Fruit fly (Drosophila melanogaster): ENCODE measurements around the gene Ost48.

Ost48 gene

DNA sequence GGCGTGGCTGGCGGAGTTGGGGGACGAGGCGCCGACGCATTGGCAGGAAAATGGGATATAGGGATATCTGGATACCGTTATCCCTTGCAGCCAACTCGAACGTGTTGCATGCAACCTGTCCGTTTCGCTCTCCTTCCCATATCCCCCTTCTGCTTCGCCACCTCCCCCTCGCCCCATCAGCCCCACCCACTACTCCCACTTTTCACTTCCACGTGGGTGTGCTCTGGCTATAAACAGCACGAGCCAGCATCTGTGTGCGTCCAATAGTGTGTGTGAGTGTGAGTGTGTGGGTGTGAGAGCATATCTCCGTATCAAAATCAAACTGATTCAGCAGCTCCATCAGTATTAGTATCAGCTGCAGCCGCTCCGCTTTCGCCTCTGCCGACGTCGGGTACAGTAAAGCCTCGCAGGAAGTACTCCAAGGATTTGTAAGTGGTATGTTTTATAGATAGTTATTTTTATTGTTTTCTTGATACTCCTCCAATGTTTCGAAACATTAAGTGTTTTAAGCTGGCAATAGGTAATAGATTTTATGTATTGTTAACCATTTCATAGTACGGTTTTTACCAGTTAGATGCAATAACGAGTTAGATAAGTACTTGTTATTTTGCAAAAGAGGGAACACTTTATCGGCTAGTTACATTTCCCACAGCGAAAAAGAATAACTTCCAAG is 39.2 kb downstream of the Ost48 start (continued):
- TF ChIP-seq CG30403 (GFP tag; optimal IDR thresholded peaks at IDR 0.05) (no peak), trem (tag; optimal IDR thresholded peaks at IDR 0.05) (peak; percentile 29), Sry-δ (GFP tag; optimal IDR thresholded peaks at IDR 0.05) (peak; percentile 2), MESR4 (GFP tag; optimal IDR thresholded peaks at IDR 0.05) (no peak), CG6254 (GFP tag; optimal IDR thresholded peaks at IDR 0.05) (no peak), sens (GFP tag) (peak; percentile 90), Meics (GFP tag; optimal IDR thresholded peaks at IDR 0.05) (peak; percentile 31), CG1024 (GFP tag; IDR thresholded peaks at IDR 0.05) (no peak), CG14965 (GFP tag; optimal IDR thresholded peaks at IDR 0.05; ENCODE audit: borderline replicate concordance) (no peak), da (GFP tag; optimal IDR thresholded peaks at IDR 0.05) (no peak), usp (GFP tag; optimal IDR thresholded peaks at IDR 0.05) (no peak), CG10462 (GFP tag; optimal IDR thresholded peaks at IDR 0.05) (no peak), CG3847 (GFP tag; IDR thresholded peaks at IDR 0.05) (no peak), grn (GFP tag; optimal IDR thresholded peaks at IDR 0.05) (no peak), Dbx (GFP tag; IDR thresholded peaks at IDR 0.05) (no peak), hbn (GFP tag; IDR thresholded peaks at IDR 0.05; ENCODE audit: partially characterized antibody) (no peak), CG17912 (GFP tag; optimal IDR thresholded peaks at IDR 0.05) (no peak), CG13424 (tag; optimal IDR thresholded peaks at IDR 0.05) (peak; percentile 37), ac (GFP tag; optimal IDR thresholded peaks at IDR 0.05) (no peak), slbo (GFP tag; IDR thresholded peaks at IDR 0.05) (no peak), CG16813 (GFP tag; IDR thresholded peaks at IDR 0.05; ENCODE audit: partially characterized antibody) (no peak), CG16779 (GFP tag; IDR thresholded peaks at IDR 0.05) (no peak), zen (tag; optimal IDR thresholded peaks at IDR 0.05) (no peak), NK7.1 (GFP tag; optimal IDR thresholded peaks at IDR 0.05) (peak; percentile 20), oc (tag; optimal IDR thresholded peaks at IDR 0.05) (no peak), Lpt (GFP tag; optimal IDR thresholded peaks at IDR 0.05) (no peak), CG7556 (GFP tag; optimal IDR thresholded peaks at IDR 0.05) (no peak), HLH4C (GFP tag; IDR thresholded peaks at IDR 0.05; ENCODE audit: partially characterized antibody) (no peak), Rfx (GFP tag; IDR thresholded peaks at IDR 0.05) (0 out of 2 replicates have a peak, but pooled peaks have one; percentile 15), CG3281 (GFP tag; optimal IDR thresholded peaks at IDR 0.05) (peak; percentile 57), aop (GFP tag; IDR thresholded peaks at IDR 0.05) (no peak), dati (GFP tag; IDR thresholded peaks at IDR 0.05) (no peak), CG9437 (GFP tag; optimal IDR thresholded peaks at IDR 0.05) (no peak), CG4617 (GFP tag; optimal IDR thresholded peaks at IDR 0.05; ENCODE audit: borderline replicate concordance) (no peak), inv (GFP tag; IDR thresholded peaks at IDR 0.05; ENCODE audit: partially characterized antibody) (no peak), Oaz (GFP tag; IDR thresholded peaks at IDR 0.05) (no peak), mirr (GFP tag; optimal IDR thresholded peaks at IDR 0.05) (no peak), Hey (tag; optimal IDR thresholded peaks at IDR 0.05) (no peak), Spps (tag; optimal IDR thresholded peaks at IDR 0.05) (no peak), Tbp (GFP tag; optimal IDR thresholded peaks at IDR 0.05) (no peak), CG17385 (GFP tag; optimal IDR thresholded peaks at IDR 0.05) (peak; percentile 54), Six4 (GFP tag; optimal IDR thresholded peaks at IDR 0.05) (peak; percentile 15), Scr (GFP tag; IDR thresholded peaks at IDR 0.05; ENCODE audit: partially characterized antibody) (no peak), CG13894 (tag; optimal IDR thresholded peaks at IDR 0.05) (no peak), CG3065 (GFP tag; optimal IDR thresholded peaks at IDR 0.05) (no peak), pb (GFP tag; optimal IDR thresholded peaks at IDR 0.05) (no peak), trh (GFP tag; optimal IDR thresholded peaks at IDR 0.05) (no peak), ranshi (GFP tag; IDR thresholded peaks at IDR 0.05) (0 out of 2 replicates have a peak, but pooled peaks have one; percentile 13), az2 (GFP tag; optimal IDR thresholded peaks at IDR 0.05) (no peak), Bdp1 (GFP tag; optimal IDR thresholded peaks at IDR 0.05) (no peak), slp2 (GFP tag; optimal IDR thresholded peaks at IDR 0.05) (peak; percentile 20)
